Fruit fly (Drosophila melanogaster) whole organism, adult: ENCODE measurements around the gene CG6785.

Source experiments
- CG1620 ChIP-seq: fragments of 200-800 bp; sonication (Bioruptor generic); optimal IDR thresholded peaks from 2 replicates; lab custom pipeline; 2016; ENCODE audit warnings: missing biosample characterization, missing genetic modification characterization
- CG33017 ChIP-seq: fragments of 200-800 bp; sonication (Bioruptor generic); optimal IDR thresholded peaks from 2 replicates; lab custom pipeline; 2018; ENCODE audit warnings: missing biosample characterization, mild to moderate bottlenecking, missing genetic modification characterization, moderate library complexity
- CG7045 ChIP-seq: fragments of 200-800 bp; sonication (Bioruptor generic); optimal IDR thresholded peaks from 2 replicates; lab custom pipeline; 2017; ENCODE audit warnings: missing biosample characterization, mild to moderate bottlenecking, missing genetic modification characterization
- Crg-1 ChIP-seq: fragments of 200-800 bp; sonication (Bioruptor generic); optimal IDR thresholded peaks from 2 replicates; lab custom pipeline; 2016; ENCODE audit warnings: missing biosample characterization, missing genetic modification characterization
- bab1 ChIP-seq: fragments of 200-800 bp; sonication (Bioruptor generic); optimal IDR thresholded peaks from 3 replicates; lab custom pipeline; 2019; ENCODE audit warnings: missing biosample characterization, mild to moderate bottlenecking, missing genetic modification characterization, moderate library complexity
- ovo ChIP-seq: fragments of 200-800 bp; sonication (Bioruptor generic); optimal IDR thresholded peaks from 2 replicates; lab custom pipeline; 2016; ENCODE audit warnings: missing biosample characterization, missing genetic modification characterization
- pad ChIP-seq: fragments of 200-800 bp; sonication (Bioruptor generic); optimal IDR thresholded peaks from 3 replicates; lab custom pipeline; 2017; ENCODE audit warnings: missing biosample characterization, missing genetic modification characterization, mild to moderate bottlenecking, moderate library complexity, missing genetic modification reagents

DNA sequence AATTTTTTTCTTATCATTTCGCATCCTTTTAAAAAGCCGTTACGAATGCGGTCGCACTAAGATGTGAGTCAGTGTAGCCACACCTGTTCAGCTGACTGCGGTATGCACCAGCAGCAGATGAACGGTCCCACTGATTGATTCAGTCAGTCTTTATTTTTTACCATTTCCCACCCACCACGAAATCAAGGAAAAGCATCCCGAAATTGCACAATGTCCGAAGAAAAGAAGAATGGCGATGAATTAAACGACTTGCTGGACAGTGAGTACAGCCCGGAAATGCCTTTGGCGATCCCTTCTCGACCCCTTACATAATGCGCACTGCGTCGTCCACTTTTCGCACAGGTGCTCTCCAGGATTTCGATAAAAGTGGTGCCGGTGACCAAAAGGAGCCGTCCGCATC is 48.7 kb upstream of the CG6785 start:
- TF ChIP-seq bab1 (GFP tag; lab: Kevin White, UChicago) (peak; percentile 44), CG1620 (GFP tag; lab: Kevin White, UChicago) (no peak), ovo (GFP tag; lab: Kevin White, UChicago) (no peak), CG7045 (GFP tag; lab: Kevin White, UChicago) (no peak), Crg-1 (GFP tag; lab: Kevin White, UChicago) (no peak), CG33017 (tag; lab: Kevin White, UChicago) (no peak), pad (GFP tag; lab: Kevin White, UChicago) (no peak)
